Worm (Caenorhabditis elegans): ENCODE measurements around the gene srh-218.

DNA sequence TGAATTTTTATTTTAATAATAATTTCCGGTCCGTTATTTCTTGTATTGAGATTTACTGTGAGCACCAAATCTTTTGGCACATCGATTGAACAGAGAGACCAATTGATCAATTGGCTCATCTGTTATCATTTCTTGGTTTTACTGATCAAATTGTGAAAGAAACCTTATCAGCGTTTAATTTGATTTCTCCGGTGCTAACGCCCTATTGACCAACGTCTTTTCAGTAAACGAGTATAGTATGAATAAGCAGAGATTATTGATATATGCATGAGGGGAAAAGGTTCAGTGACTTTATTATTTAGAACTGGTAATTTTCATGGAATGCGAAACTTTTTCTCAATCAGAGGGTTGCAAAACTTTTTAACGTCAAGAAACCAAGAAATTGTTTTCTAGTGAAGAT is 14.7 kb upstream of the srh-218 start:
- no peak for TF ChIP-seq nhr-12 (tag; optimal IDR thresholded peaks at IDR 0.05)
- TF ChIP-seq ztf-11 (tag; optimal IDR thresholded peaks at IDR 0.05), result no peak
- no peak for TF ChIP-seq R02D3.7 (tag; optimal IDR thresholded peaks at IDR 0.05)
- TF ChIP-seq nhr-77 (tag; optimal IDR thresholded peaks at IDR 0.05), result no peak
- no peak for TF ChIP-seq snpc-4 (tag; optimal IDR thresholded peaks at IDR 0.05)
- no peak for TF ChIP-seq mdl-1 (tag; optimal IDR thresholded peaks at IDR 0.05)
- TF ChIP-seq unc-62 (GFP tag; optimal IDR thresholded peaks at IDR 0.05), result no peak
- TF ChIP-seq lin-13 (GFP tag; optimal IDR thresholded peaks at IDR 0.05), result no peak
- TF ChIP-seq unc-39 (tag; optimal IDR thresholded peaks at IDR 0.05), result no peak
- TF ChIP-seq ztf-1 (GFP tag; conservative IDR thresholded peaks at IDR 0.05), result no peak
- TF ChIP-seq ceh-82 (tag; optimal IDR thresholded peaks at IDR 0.05), result no peak
- TF ChIP-seq elt-1 (tag; optimal IDR thresholded peaks at IDR 0.05), result no peak
- TF ChIP-seq lsy-2 (tag; optimal IDR thresholded peaks at IDR 0.05), result no peak
- TF ChIP-seq aly-2 (tag; optimal IDR thresholded peaks at IDR 0.05), result no peak
